Fruit fly (Drosophila melanogaster) whole organism, wandering third instar larva: ENCODE results near the gene MEP-1.

Experiments
- CG32264 ChIP-seq: fragments of 200-800 bp; sonication (Bioruptor generic); optimal IDR thresholded peaks from 2 replicates; lab custom pipeline; 2016; ENCODE audit warnings: missing biosample characterization, missing genetic modification characterization
- CG9705 ChIP-seq: fragments of 200-800 bp; sonication (Bioruptor generic); optimal IDR thresholded peaks from 2 replicates; lab custom pipeline; 2018; ENCODE audit warnings: missing biosample characterization, mild to moderate bottlenecking, missing genetic modification characterization
- Dfd ChIP-seq: fragments of >200 bp; optimal IDR thresholded peaks from 2 replicates; lab custom pipeline; 2017; ENCODE audit warnings: missing biosample characterization, missing genetic modification characterization
- Dif ChIP-seq: fragments of 200-275, 200-300 bp; sonication (Bioruptor generic); optimal IDR thresholded peaks from 2 replicates; lab custom pipeline; 2018; ENCODE audit warnings: missing biosample characterization, missing genetic modification characterization; ENCODE audit not compliant: partially characterized antibody
- HLH106 ChIP-seq: fragments of 200-800 bp; optimal IDR thresholded peaks from 3 replicates; lab custom pipeline; 2019; ENCODE audit warnings: missing biosample characterization, mild to moderate bottlenecking, missing genetic modification characterization, moderate library complexity
- Myc ChIP-seq: fragments of >200 bp; optimal IDR thresholded peaks from 2 replicates; lab custom pipeline; 2017
- OdsH ChIP-seq: fragments of 200-800 bp; sonication (Bioruptor generic); optimal IDR thresholded peaks from 2 replicates; lab custom pipeline; 2016; ENCODE audit warnings: missing biosample characterization, mild to moderate bottlenecking, missing genetic modification characterization
- fru ChIP-seq: fragments of 200-800 bp; sonication (Bioruptor generic); optimal IDR thresholded peaks from 3 replicates; lab custom pipeline; 2016; ENCODE audit warnings: missing biosample characterization, mild to moderate bottlenecking, missing genetic modification characterization
- h ChIP-seq: fragments of 200-800 bp; sonication (Bioruptor generic); optimal IDR thresholded peaks from 3 replicates; lab custom pipeline; 2016; ENCODE audit warnings: missing biosample characterization, mild to moderate bottlenecking, missing genetic modification characterization
- sage ChIP-seq: fragments of 200-800 bp; sonication (Bioruptor generic); optimal IDR thresholded peaks from 2 replicates; lab custom pipeline; 2016; ENCODE audit warnings: missing biosample characterization, mild to moderate bottlenecking, missing genetic modification characterization

- TF ChIP-seq CG32264 (GFP tag; lab: Kevin White, UChicago) (no peak), CG9705 (GFP tag; lab: Kevin White, UChicago) (no peak), HLH106 (tag; lab: Kevin White, UChicago) (no peak), Myc (lab: Kevin White, UChicago) (no peak), Dfd (GFP tag; lab: Kevin White, UChicago) (no peak), sage (no peak), h (GFP tag; lab: Kevin White, UChicago) (no peak), OdsH (GFP tag; lab: Kevin White, UChicago) (no peak), Dif (GFP tag; lab: Kevin White, UChicago) (no peak), fru (GFP tag; lab: Kevin White, UChicago) (no peak)
Measured at dm6 chr3L:2590764-2591309, 40.7 kb upstream of the MEP-1 start.
